Fruit fly (Drosophila melanogaster) whole organism, adult: Measurements from ENCODE around the gene Hipk.

Experiments
- CG7101 ChIP-seq: fragments of 200-800 bp; sonication (Bioruptor generic); optimal IDR thresholded peaks from 2 replicates; lab custom pipeline; 2018; ENCODE audit warnings: missing biosample characterization, mild to moderate bottlenecking, missing genetic modification characterization, moderate library complexity
- bab1 ChIP-seq: fragments of 200-800 bp; sonication (Bioruptor generic); optimal IDR thresholded peaks from 3 replicates; lab custom pipeline; 2019; ENCODE audit warnings: missing biosample characterization, mild to moderate bottlenecking, missing genetic modification characterization, moderate library complexity
- cic ChIP-seq: fragments of 200-800 bp; sonication (Bioruptor generic); optimal IDR thresholded peaks from 2 replicates; lab custom pipeline; 2017; ENCODE audit warnings: missing biosample characterization, mild to moderate bottlenecking, missing genetic modification characterization, moderate library complexity
- kay ChIP-seq: fragments of 200-800 bp; sonication (Bioruptor generic); peaks from one replicate; lab custom pipeline; 2016; ENCODE audit warnings: missing biosample characterization, missing genetic modification characterization, borderline replicate concordance
- ovo ChIP-seq: fragments of 200-800 bp; sonication (Bioruptor generic); optimal IDR thresholded peaks from 2 replicates; lab custom pipeline; 2016; ENCODE audit warnings: missing biosample characterization, missing genetic modification characterization
- tj ChIP-seq: fragments of 200-800 bp; sonication (Bioruptor generic); optimal IDR thresholded peaks from 3 replicates; lab custom pipeline; 2017; ENCODE audit warnings: missing biosample characterization, mild to moderate bottlenecking, missing genetic modification characterization, moderate library complexity

- TF ChIP-seq kay (GFP tag; lab: Kevin White, UChicago) (no peak), tj (GFP tag; lab: Kevin White, UChicago) (peak; percentile 32), cic (GFP tag; lab: Kevin White, UChicago) (no peak), bab1 (GFP tag; lab: Kevin White, UChicago) (no peak), CG7101 (no peak), ovo (no peak)
These were observed 1.3 kb downstream of the Hipk start for dm6 chr3L:544203-544602.
